Fruit fly (Drosophila melanogaster) whole organism, wandering third instar larva: ENCODE data around the gene CG5003.

Source experiments
- Abd-B ChIP-seq: fragments of >200 bp; optimal IDR thresholded peaks from 2 replicates; lab custom pipeline; 2017; ENCODE audit warnings: missing biosample characterization, missing genetic modification characterization
- CG32264 ChIP-seq: fragments of 200-800 bp; sonication (Bioruptor generic); optimal IDR thresholded peaks from 2 replicates; lab custom pipeline; 2016; ENCODE audit warnings: missing biosample characterization, missing genetic modification characterization
- CG9705 ChIP-seq: fragments of 200-800 bp; sonication (Bioruptor generic); optimal IDR thresholded peaks from 2 replicates; lab custom pipeline; 2018; ENCODE audit warnings: missing biosample characterization, mild to moderate bottlenecking, missing genetic modification characterization
- CrebA ChIP-seq: fragments of 200-800 bp; sonication (Bioruptor generic); optimal IDR thresholded peaks from 2 replicates; lab custom pipeline; 2016; ENCODE audit warnings: missing biosample characterization, mild to moderate bottlenecking, missing genetic modification characterization, borderline replicate concordance
- Dfd ChIP-seq: fragments of >200 bp; optimal IDR thresholded peaks from 2 replicates; lab custom pipeline; 2017; ENCODE audit warnings: missing biosample characterization, missing genetic modification characterization
- Dif ChIP-seq: fragments of 200-275, 200-300 bp; sonication (Bioruptor generic); optimal IDR thresholded peaks from 2 replicates; lab custom pipeline; 2018; ENCODE audit warnings: missing biosample characterization, missing genetic modification characterization; ENCODE audit not compliant: partially characterized antibody
- GATAd ChIP-seq: sonication (Bioruptor generic); optimal IDR thresholded peaks from 2 replicates; lab custom pipeline; 2016; ENCODE audit warnings: missing biosample characterization, missing genetic modification characterization
- HLH106 ChIP-seq: fragments of 200-800 bp; optimal IDR thresholded peaks from 3 replicates; lab custom pipeline; 2019; ENCODE audit warnings: missing biosample characterization, mild to moderate bottlenecking, missing genetic modification characterization, moderate library complexity
- Hnf4 ChIP-seq: fragments of 200-800 bp; sonication (Bioruptor generic); optimal IDR thresholded peaks from 2 replicates; lab custom pipeline; 2016; ENCODE audit warnings: missing biosample characterization, mild to moderate bottlenecking, missing genetic modification characterization
- Hr78 ChIP-seq: fragments of >200 bp; optimal IDR thresholded peaks from 2 replicates; lab custom pipeline; 2017; ENCODE audit warnings: missing biosample characterization, missing genetic modification characterization
- Hr83 ChIP-seq: fragments of 200-300 bp; sonication (Bioruptor generic); optimal IDR thresholded peaks from 2 replicates; lab custom pipeline; 2016; ENCODE audit warnings: missing biosample characterization, mild to moderate bottlenecking, missing genetic modification characterization, moderate library complexity; ENCODE audit not compliant: poor library complexity, severe bottlenecking
- Jra ChIP-seq: sonication (Bioruptor generic); optimal IDR thresholded peaks from 2 replicates; lab custom pipeline; 2016; ENCODE audit warnings: missing biosample characterization, missing genetic modification characterization
- Mio ChIP-seq: sonication (Bioruptor generic); optimal IDR thresholded peaks from 2 replicates; lab custom pipeline; 2016; ENCODE audit warnings: missing biosample characterization, missing genetic modification characterization
- Myc ChIP-seq: fragments of >200 bp; optimal IDR thresholded peaks from 2 replicates; lab custom pipeline; 2017
- N ChIP-seq: fragments of >200 bp; optimal IDR thresholded peaks from 2 replicates; lab custom pipeline; 2018; ENCODE audit warnings: missing biosample characterization, missing external identifiers, missing genetic modification characterization
- OdsH ChIP-seq: fragments of 200-800 bp; sonication (Bioruptor generic); optimal IDR thresholded peaks from 2 replicates; lab custom pipeline; 2016; ENCODE audit warnings: missing biosample characterization, mild to moderate bottlenecking, missing genetic modification characterization
- Rel ChIP-seq, 2 experiments: fragments of 200-800 bp; sonication (Bioruptor generic) in 1 of 2; optimal IDR thresholded peaks; 2 replicates in 1 of 2; 3 replicates in 1 of 2; lab custom pipeline; 2016 to 2019; ENCODE audit warnings: mild to moderate bottlenecking in 2 of 2, missing biosample characterization in 2 of 2, missing genetic modification characterization in 2 of 2, moderate library complexity in 1 of 2
- Sp1 ChIP-seq: fragments of 200-800 bp; sonication (Bioruptor generic); optimal IDR thresholded peaks from 3 replicates; lab custom pipeline; 2019; ENCODE audit warnings: missing biosample characterization, mild to moderate bottlenecking, missing genetic modification characterization, moderate library complexity
- Vsx2 ChIP-seq: fragments of 200-300, 225-300 bp; sonication (Bioruptor generic); optimal IDR thresholded peaks from 2 replicates; lab custom pipeline; 2018; ENCODE audit warnings: missing biosample characterization, missing genetic modification characterization; ENCODE audit not compliant: partially characterized antibody
- br ChIP-seq: fragments of 200-800 bp; sonication (Bioruptor generic); optimal IDR thresholded peaks from 2 replicates; lab custom pipeline; 2016; ENCODE audit warnings: missing biosample characterization, missing genetic modification characterization
- brk ChIP-seq: fragments of 200-800 bp; sonication (Bioruptor generic); optimal IDR thresholded peaks from 2 replicates; lab custom pipeline; 2016; ENCODE audit warnings: missing biosample characterization, mild to moderate bottlenecking, missing genetic modification characterization
- dl ChIP-seq, 2 experiments: fragments of 175-275, 200-275 bp in 1 of 2; fragments of 200-275 bp in 1 of 2; sonication (Bioruptor generic); optimal IDR thresholded peaks; lab custom pipeline; 2018; ENCODE audit warnings: mild to moderate bottlenecking in 2 of 2, missing biosample characterization in 2 of 2, missing genetic modification characterization in 2 of 2, moderate library complexity in 2 of 2; ENCODE audit not compliant: partially characterized antibody in 2 of 2, insufficient read depth in 1 of 2
- dmrt93B ChIP-seq: fragments of 200-800 bp; sonication (Bioruptor generic); optimal IDR thresholded peaks from 2 replicates; lab custom pipeline; 2018; ENCODE audit warnings: missing biosample characterization, mild to moderate bottlenecking, missing genetic modification characterization
- dsf ChIP-seq: sonication (Bioruptor generic); optimal IDR thresholded peaks from 2 replicates; lab custom pipeline; 2016; ENCODE audit warnings: missing biosample characterization, missing genetic modification characterization, borderline replicate concordance
- ey ChIP-seq: fragments of 200-800 bp; sonication (Bioruptor generic); optimal IDR thresholded peaks from 2 replicates; lab custom pipeline; 2016; ENCODE audit warnings: missing biosample characterization, missing genetic modification characterization
- foxo ChIP-seq, 2 experiments: fragments of 200-800 bp; sonication (Bioruptor generic); optimal IDR thresholded peaks; 2 replicates in 1 of 2; 3 replicates in 1 of 2; lab custom pipeline; 2016 to 2017; ENCODE audit warnings: missing biosample characterization in 2 of 2, missing genetic modification characterization in 2 of 2
- h ChIP-seq: fragments of 200-800 bp; sonication (Bioruptor generic); optimal IDR thresholded peaks from 3 replicates; lab custom pipeline; 2016; ENCODE audit warnings: missing biosample characterization, mild to moderate bottlenecking, missing genetic modification characterization
- jim ChIP-seq: fragments of 175-275, 200-325 bp; sonication (Bioruptor generic); optimal IDR thresholded peaks from 2 replicates; lab custom pipeline; 2016; ENCODE audit warnings: missing biosample characterization, mild to moderate bottlenecking, missing genetic modification characterization
- pan ChIP-seq: fragments of >200 bp; optimal IDR thresholded peaks from 2 replicates; lab custom pipeline; 2017
- psq ChIP-seq: fragments of 200-800 bp; sonication (Bioruptor generic); optimal IDR thresholded peaks from 3 replicates; lab custom pipeline; 2017; ENCODE audit warnings: missing biosample characterization, mild to moderate bottlenecking, missing genetic modification characterization, moderate library complexity
- rgr ChIP-seq: fragments of 200-800 bp; sonication (Bioruptor generic); optimal IDR thresholded peaks from 3 replicates; lab custom pipeline; 2016; ENCODE audit warnings: missing biosample characterization, mild to moderate bottlenecking, missing genetic modification characterization
- sage ChIP-seq: fragments of 200-800 bp; sonication (Bioruptor generic); optimal IDR thresholded peaks from 2 replicates; lab custom pipeline; 2016; ENCODE audit warnings: missing biosample characterization, mild to moderate bottlenecking, missing genetic modification characterization
- sv ChIP-seq: fragments of 200-800 bp; sonication (Bioruptor generic); optimal IDR thresholded peaks from 3 replicates; lab custom pipeline; 2016; ENCODE audit warnings: missing biosample characterization, missing genetic modification characterization
- tai ChIP-seq: sonication (Bioruptor generic); optimal IDR thresholded peaks from 2 replicates; lab custom pipeline; 2016; ENCODE audit warnings: missing biosample characterization, missing genetic modification characterization
- usp ChIP-seq: fragments of >200 bp; optimal IDR thresholded peaks from 2 replicates; lab custom pipeline; 2017; ENCODE audit warnings: missing biosample characterization, missing genetic modification characterization
- woc ChIP-seq: sonication (Bioruptor generic); optimal IDR thresholded peaks from 2 replicates; lab custom pipeline; 2016; ENCODE audit warnings: missing biosample characterization, mild to moderate bottlenecking, missing genetic modification characterization

CG5003 gene

dm6 chr3R:27921982-27922672, 5.8 kb upstream of the CG5003 start, which contains the start of gene BCAS2:
Gene BCAS2, minus strand, starts transcription at chr3R:27922356.
- TF ChIP-seq OdsH: no peak
- peak; percentile 93 for TF ChIP-seq Myc (lab: Kevin White, UChicago)
- no peak for TF ChIP-seq GATAd (GFP tag; lab: Kevin White, UChicago)
- TF ChIP-seq pan: no peak
- TF ChIP-seq psq (GFP tag; lab: Kevin White, UChicago): no peak

dm6 chr3R:27920883-27921282, 4.6 kb upstream of the CG5003 start, which contains the start of gene CG12259:
Gene CG12259, minus strand, starts transcription at chr3R:27921089.
- TF ChIP-seq Mio (GFP tag; lab: Kevin White, UChicago): no peak
- peak; percentile 6 for TF ChIP-seq woc

- TF ChIP-seq HLH106 (peak; percentile 45), Myc (lab: Kevin White, UChicago) (peak; percentile 92), rgr (GFP tag; lab: Kevin White, UChicago) (peak; percentile 53), woc (peak; percentile 54), OdsH (peak; percentile 28), foxo (GFP tag; optimal IDR thresholded peaks at IDR 0.05; lab: Kevin White, UChicago) (peak in 1 of 2 experiments; percentile 9), Sp1 (GFP tag; lab: Kevin White, UChicago) (peak; percentile 41), psq (GFP tag; lab: Kevin White, UChicago) (peak; percentile 14), pan (no peak), h (GFP tag; lab: Kevin White, UChicago) (peak; percentile 27), Rel (GFP tag; optimal IDR thresholded peaks at IDR 0.05; lab: Kevin White, UChicago) (no peak), Rel (tag; optimal IDR thresholded peaks at IDR 0.05; lab: Kevin White, UChicago) (no peak), tai (GFP tag; lab: Kevin White, UChicago) (no peak)
- TF ChIP-seq, all 38 proteins: peak for 9
Observed at dm6 chr3R:27919385-27919789, 3.1 kb upstream of the CG5003 start, which contains the start of gene Boh1. Gene Boh1, minus strand, starts transcription at chr3R:27919460.

dm6 chr3R:27912147-27912546, 4.2 kb downstream of the CG5003 start, which contains the start of gene mil:
Gene mil, plus strand, starts transcription at chr3R:27912447.
- TF ChIP-seq dl (GFP tag; optimal IDR thresholded peaks at IDR 0.05; lab: Kevin White, UChicago; ENCODE audit: insufficient read depth in 1 of 2, partially characterized antibody in 2 of 2) (no peak), h (GFP tag; lab: Kevin White, UChicago) (no peak), Hr83 (GFP tag; lab: Kevin White, UChicago) (no peak), psq (GFP tag; lab: Kevin White, UChicago) (no peak), pan (no peak), tai (GFP tag; lab: Kevin White, UChicago) (no peak), Sp1 (GFP tag; lab: Kevin White, UChicago) (no peak), Hr78 (GFP tag; lab: Kevin White, UChicago) (no peak), sv (no peak), OdsH (no peak), HLH106 (no peak), jim (GFP tag; lab: Kevin White, UChicago) (no peak)

DNA sequence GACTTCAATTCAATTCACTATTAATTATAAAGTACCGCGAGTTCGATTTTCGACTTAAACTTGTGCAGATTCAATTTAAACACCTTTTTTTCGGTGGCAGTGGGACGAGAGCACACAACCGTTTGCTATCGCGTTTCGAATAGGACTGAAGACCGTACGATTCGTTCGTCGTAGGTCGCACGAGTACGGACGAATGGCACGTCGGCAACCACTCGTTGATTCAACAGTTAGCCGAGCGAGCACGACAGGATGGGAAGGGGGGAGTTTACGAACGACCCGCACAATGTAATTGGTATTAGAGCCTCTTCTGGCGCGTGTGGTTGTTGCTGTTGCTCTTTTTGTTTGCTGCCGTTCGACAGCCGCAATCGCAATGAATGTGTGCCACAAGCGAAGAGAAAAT, 10.6 kb downstream of the CG5003 start, which contains the start of gene CG34353:
Gene CG34353, minus strand, starts transcription at position 149 of the 400 bp plus-strand sequence.
- no peak for TF ChIP-seq Hnf4 (GFP tag; lab: Kevin White, UChicago)
- TF ChIP-seq dsf (GFP tag; lab: Kevin White, UChicago): no peak
- no peak for TF ChIP-seq Sp1 (GFP tag; lab: Kevin White, UChicago)
- TF ChIP-seq sv: no peak
- TF ChIP-seq GATAd (GFP tag; lab: Kevin White, UChicago): no peak
- TF ChIP-seq OdsH: no peak
- TF ChIP-seq tai (GFP tag; lab: Kevin White, UChicago): no peak
- TF ChIP-seq foxo (GFP tag; optimal IDR thresholded peaks at IDR 0.05; lab: Kevin White, UChicago): no peak
- TF ChIP-seq CG9705 (GFP tag; lab: Kevin White, UChicago): no peak
- no peak for TF ChIP-seq Rel (GFP tag; optimal IDR thresholded peaks at IDR 0.05; lab: Kevin White, UChicago)
- no peak for TF ChIP-seq Rel (tag; optimal IDR thresholded peaks at IDR 0.05; lab: Kevin White, UChicago)
- no peak for TF ChIP-seq woc
- TF ChIP-seq Hr83 (GFP tag; lab: Kevin White, UChicago): no peak
- TF ChIP-seq dmrt93B (GFP tag; lab: Kevin White, UChicago): no peak
- no peak for TF ChIP-seq Myc (lab: Kevin White, UChicago)
- TF ChIP-seq brk: no peak
- no peak for TF ChIP-seq rgr (GFP tag; lab: Kevin White, UChicago)
- no peak for TF ChIP-seq Jra (GFP tag; lab: Kevin White, UChicago)
- TF ChIP-seq Hr78 (GFP tag; lab: Kevin White, UChicago): no peak
- peak; percentile 3 for TF ChIP-seq psq (GFP tag; lab: Kevin White, UChicago)
- TF ChIP-seq Dif (GFP tag; lab: Kevin White, UChicago): peak; percentile 47
- no peak for TF ChIP-seq HLH106
- TF ChIP-seq Abd-B (GFP tag; lab: Kevin White, UChicago): no peak
- no peak for TF ChIP-seq sage (GFP tag; lab: Kevin White, UChicago)
- TF ChIP-seq ey (GFP tag; lab: Kevin White, UChicago): no peak
- peak in 1 of 2 experiments; percentile 16 for TF ChIP-seq dl (GFP tag; optimal IDR thresholded peaks at IDR 0.05; lab: Kevin White, UChicago; ENCODE audit: insufficient read depth in 1 of 2, partially characterized antibody in 2 of 2)
- peak; percentile 0 for TF ChIP-seq Vsx2 (GFP tag; lab: Kevin White, UChicago)
- TF ChIP-seq br (GFP tag; lab: Kevin White, UChicago): no peak
- TF ChIP-seq Dfd: no peak
- no peak for TF ChIP-seq N (GFP tag; lab: Kevin White, UChicago)
- no peak for TF ChIP-seq jim (GFP tag; lab: Kevin White, UChicago)
- no peak for TF ChIP-seq CrebA
- TF ChIP-seq usp: no peak
- TF ChIP-seq CG32264 (GFP tag; lab: Kevin White, UChicago): no peak
